Worm (Caenorhabditis elegans) whole organism, L2 larva: ENCODE results near the gene srz-20.

Experiments
- C34F6.9 ChIP-seq: fragments of 150-350 bp; optimal IDR thresholded peaks from 2 replicates; lab custom pipeline; 2014; ENCODE audit warnings: missing biosample characterization, missing genetic modification characterization
- F13H6.1 ChIP-seq: sonication (generic microtip); optimal IDR thresholded peaks from 2 replicates; lab custom pipeline; 2016; ENCODE audit warnings: missing genetic modification characterization, missing compliant biosample characterization
- R02D3.7 ChIP-seq: fragments of 150-350 bp; optimal IDR thresholded peaks from 2 replicates; lab custom pipeline; 2014; ENCODE audit warnings: missing biosample characterization, missing genetic modification characterization
- Y55F3AM.14 ChIP-seq: fragments of 200-800 bp; sonication (Bioruptor generic); optimal IDR thresholded peaks from 2 replicates; lab custom pipeline; 2018; ENCODE audit warnings: mild to moderate bottlenecking, missing genetic modification characterization, missing compliant biosample characterization
- ZK546.5 ChIP-seq: sonication (generic microtip); optimal IDR thresholded peaks from 2 replicates; lab custom pipeline; 2017; ENCODE audit warnings: missing biosample characterization, missing genetic modification characterization
- alr-1 ChIP-seq: fragments of 150-350 bp; optimal IDR thresholded peaks from 2 replicates; lab custom pipeline; 2014; ENCODE audit warnings: missing biosample characterization, missing genetic modification characterization
- aly-2 ChIP-seq: fragments of 150-350 bp; optimal IDR thresholded peaks from 2 replicates; lab custom pipeline; 2014; ENCODE audit warnings: missing biosample characterization, missing genetic modification characterization
- ama-1 ChIP-seq: fragments of 150-350 bp; optimal IDR thresholded peaks from 2 replicates; lab custom pipeline; 2018; ENCODE audit warnings: inconsistent platforms
- blmp-1 ChIP-seq: sonication (generic microtip); optimal IDR thresholded peaks from 2 replicates; lab custom pipeline; 2017; ENCODE audit warnings: missing genetic modification characterization, mild to moderate bottlenecking, missing compliant biosample characterization, antibody characterized with exemption, moderate library complexity; ENCODE audit not compliant: insufficient read depth
- ceh-16 ChIP-seq: fragments of 150-350 bp; optimal IDR thresholded peaks from 2 replicates; lab custom pipeline; 2014; ENCODE audit warnings: missing biosample characterization, missing genetic modification characterization
- ceh-82 ChIP-seq: fragments of 150-350 bp; optimal IDR thresholded peaks from 2 replicates; lab custom pipeline; 2014; ENCODE audit warnings: missing biosample characterization, missing genetic modification characterization
- crh-2 ChIP-seq: sonication (generic microtip); optimal IDR thresholded peaks from 2 replicates; lab custom pipeline; 2017; ENCODE audit warnings: missing biosample characterization, missing genetic modification characterization
- dmd-4 ChIP-seq: sonication (generic microtip); optimal IDR thresholded peaks from 2 replicates; lab custom pipeline; 2017; ENCODE audit warnings: missing biosample characterization, missing genetic modification characterization
- egl-27 ChIP-seq: sonication (generic microtip); optimal IDR thresholded peaks from 3 replicates; lab custom pipeline; 2017; ENCODE audit warnings: missing biosample characterization, missing genetic modification reagents, missing genetic modification characterization
- elt-1 ChIP-seq: fragments of 150-350 bp; optimal IDR thresholded peaks from 2 replicates; lab custom pipeline; 2014; ENCODE audit warnings: missing biosample characterization, missing genetic modification characterization
- elt-3 ChIP-seq: sonication (generic microtip); optimal IDR thresholded peaks from 2 replicates; lab custom pipeline; 2017; ENCODE audit warnings: missing biosample characterization, missing genetic modification characterization
- fos-1 ChIP-seq: fragments of 150-350 bp; optimal IDR thresholded peaks from 2 replicates; lab custom pipeline; 2014; ENCODE audit warnings: missing biosample characterization, missing genetic modification characterization
- gmeb-1 ChIP-seq: fragments of 150-350 bp; optimal IDR thresholded peaks from 2 replicates; lab custom pipeline; 2014; ENCODE audit warnings: missing biosample characterization, missing genetic modification characterization
- lin-39 ChIP-seq: fragments of 150-350 bp; optimal IDR thresholded peaks from 2 replicates; lab custom pipeline; 2014; ENCODE audit warnings: missing biosample characterization, missing genetic modification reagents, missing genetic modification characterization
- lsy-2 ChIP-seq, 2 experiments: fragments of 150-350 bp in 1 of 2; sonication (generic microtip) in 1 of 2; optimal IDR thresholded peaks; 2 replicates each; lab custom pipeline; 2014 to 2017; ENCODE audit warnings: missing biosample characterization in 2 of 2, missing genetic modification characterization in 2 of 2
- mab-5 ChIP-seq: fragments of 150-350 bp; optimal IDR thresholded peaks from 2 replicates; lab custom pipeline; 2014; ENCODE audit warnings: missing biosample characterization, missing genetic modification characterization
- mbf-1 ChIP-seq: sonication (generic microtip); optimal IDR thresholded peaks from 2 replicates; lab custom pipeline; 2017; ENCODE audit warnings: missing biosample characterization, missing genetic modification characterization
- nhr-10 ChIP-seq: sonication (generic microtip); optimal IDR thresholded peaks from 2 replicates; lab custom pipeline; 2017; ENCODE audit warnings: missing biosample characterization, missing genetic modification characterization
- nhr-11 ChIP-seq: fragments of 150-350 bp; optimal IDR thresholded peaks from 2 replicates; lab custom pipeline; 2014; ENCODE audit warnings: missing biosample characterization, missing genetic modification characterization
- nhr-12 ChIP-seq: fragments of 150-350 bp; optimal IDR thresholded peaks from 2 replicates; lab custom pipeline; 2014; ENCODE audit warnings: missing biosample characterization, missing genetic modification characterization
- nhr-129 ChIP-seq: fragments of 150-350 bp; optimal IDR thresholded peaks from 2 replicates; lab custom pipeline; 2014; ENCODE audit warnings: missing biosample characterization, missing genetic modification characterization
- nhr-21 ChIP-seq: fragments of 150-350 bp; optimal IDR thresholded peaks from 2 replicates; lab custom pipeline; 2014; ENCODE audit warnings: missing biosample characterization, missing genetic modification characterization
- nhr-23 ChIP-seq: fragments of 150-350 bp; optimal IDR thresholded peaks from 2 replicates; lab custom pipeline; 2014; ENCODE audit warnings: missing biosample characterization, missing genetic modification reagents, missing genetic modification characterization
- nhr-25 ChIP-seq: fragments of 150-350 bp; sonication (generic microtip); optimal IDR thresholded peaks from 3 replicates; lab custom pipeline; 2014; ENCODE audit warnings: missing biosample characterization, missing genetic modification characterization
- nhr-6 ChIP-seq: fragments of 150-350 bp; optimal IDR thresholded peaks from 2 replicates; lab custom pipeline; 2014; ENCODE audit warnings: missing biosample characterization, missing genetic modification characterization
- nhr-77 ChIP-seq: fragments of 150-350 bp; optimal IDR thresholded peaks from 2 replicates; lab custom pipeline; 2014; ENCODE audit warnings: missing biosample characterization, missing genetic modification characterization
- sem-4 ChIP-seq: fragments of 150-350 bp; optimal IDR thresholded peaks from 2 replicates; lab custom pipeline; 2014; ENCODE audit warnings: missing biosample characterization, missing genetic modification reagents, missing genetic modification characterization
- skn-1 ChIP-seq: sonication (generic microtip); optimal IDR thresholded peaks from 2 replicates; lab custom pipeline; 2017; ENCODE audit warnings: missing biosample characterization, missing genetic modification characterization
- sma-3 ChIP-seq: sonication (generic microtip); optimal IDR thresholded peaks from 2 replicates; lab custom pipeline; 2016; ENCODE audit warnings: missing genetic modification reagents, missing genetic modification characterization, missing compliant biosample characterization
- sma-9 ChIP-seq, 2 experiments: fragments of 150-350 bp in 1 of 2; sonication (generic microtip) in 1 of 2; optimal IDR thresholded peaks; 2 replicates each; lab custom pipeline; 2014 to 2016; ENCODE audit warnings: missing genetic modification characterization in 2 of 2, mild to moderate bottlenecking in 1 of 2, missing biosample characterization in 1 of 2, missing compliant biosample characterization in 1 of 2, missing genetic modification reagents in 1 of 2, moderate library complexity in 1 of 2
- unc-39 ChIP-seq: fragments of 150-350 bp; optimal IDR thresholded peaks from 2 replicates; lab custom pipeline; 2014; ENCODE audit warnings: missing biosample characterization, missing genetic modification characterization
- unc-55 ChIP-seq: fragments of 150-350 bp; sonication (generic microtip); optimal IDR thresholded peaks from 3 replicates; lab custom pipeline; 2014; ENCODE audit warnings: missing biosample characterization, missing genetic modification reagents, missing genetic modification characterization
- unc-62 ChIP-seq: fragments of 150-350 bp; optimal IDR thresholded peaks from 2 replicates; lab custom pipeline; 2014; ENCODE audit warnings: missing biosample characterization, missing genetic modification reagents, missing genetic modification characterization
- zag-1 ChIP-seq: fragments of 150-350 bp; optimal IDR thresholded peaks from 2 replicates; lab custom pipeline; 2014; ENCODE audit warnings: missing biosample characterization, missing genetic modification characterization
- ztf-11 ChIP-seq: sonication (generic microtip); optimal IDR thresholded peaks from 2 replicates; lab custom pipeline; 2017; ENCODE audit warnings: missing biosample characterization, missing genetic modification characterization
- ztf-4 ChIP-seq: fragments of 150-350 bp; optimal IDR thresholded peaks from 2 replicates; lab custom pipeline; 2014; ENCODE audit warnings: missing biosample characterization, missing genetic modification characterization

srz-20 gene

ce11 chrIV:3874417-3874816 is 41.0 kb upstream of the srz-20 start:
- TF ChIP-seq lsy-2 (tag; optimal IDR thresholded peaks at IDR 0.05; lab: Kevin White, UChicago), result peak in 1 of 2 experiments; percentile 51
- peak; percentile 45 for TF ChIP-seq nhr-129 (tag; lab: Kevin White, UChicago)
- TF ChIP-seq F13H6.1 (tag; lab: Kevin White, UChicago), result peak; percentile 10
- TF ChIP-seq C34F6.9 (tag; lab: Kevin White, UChicago), result peak; percentile 41
- TF ChIP-seq unc-55 (GFP tag; lab: Kevin White, UChicago), result peak; percentile 28
- TF ChIP-seq crh-2 (tag; lab: Kevin White, UChicago), result peak; percentile 40
- peak; percentile 65 for TF ChIP-seq fos-1 (tag; lab: Kevin White, UChicago)
- peak; percentile 19 for TF ChIP-seq nhr-25 (tag; lab: Kevin White, UChicago)
- no peak for TF ChIP-seq elt-3 (tag; lab: Kevin White, UChicago)
- TF ChIP-seq sma-9 (GFP tag; optimal IDR thresholded peaks at IDR 0.05; lab: Kevin White, UChicago), result peak; percentile 26
- TF ChIP-seq sma-9 (tag; optimal IDR thresholded peaks at IDR 0.05; lab: Kevin White, UChicago), result no peak
- peak; percentile 30 for TF ChIP-seq nhr-10
- no peak for TF ChIP-seq nhr-23
- no peak for TF ChIP-seq ztf-4 (tag; lab: Kevin White, UChicago)
- no peak for TF ChIP-seq R02D3.7 (tag; lab: Kevin White, UChicago)
- peak; percentile 95 for TF ChIP-seq ama-1 (lab: Kevin White, UChicago)

- TF ChIP-seq C34F6.9 (tag; lab: Kevin White, UChicago), result peak; percentile 59
- TF ChIP-seq sem-4 (tag; lab: Kevin White, UChicago), result peak; percentile 45
- TF ChIP-seq fos-1 (tag; lab: Kevin White, UChicago), result peak; percentile 82
- no peak for TF ChIP-seq ZK546.5 (tag; lab: Kevin White, UChicago)
- no peak for TF ChIP-seq nhr-6 (tag; lab: Kevin White, UChicago)
- peak; percentile 47 for TF ChIP-seq nhr-129 (tag; lab: Kevin White, UChicago)
- peak; percentile 21 for TF ChIP-seq egl-27 (tag; lab: Kevin White, UChicago)
- peak; percentile 41 for TF ChIP-seq Y55F3AM.14 (GFP tag; lab: Kevin White, UChicago)
- peak; percentile 75 for TF ChIP-seq unc-55 (GFP tag; lab: Kevin White, UChicago)
- TF ChIP-seq ztf-4 (tag; lab: Kevin White, UChicago), result no peak
- peak; percentile 73 for TF ChIP-seq sma-9 (GFP tag; optimal IDR thresholded peaks at IDR 0.05; lab: Kevin White, UChicago)
- TF ChIP-seq sma-9 (tag; optimal IDR thresholded peaks at IDR 0.05; lab: Kevin White, UChicago), result no peak
- no peak for TF ChIP-seq skn-1 (tag; lab: Kevin White, UChicago)
- TF ChIP-seq dmd-4 (tag; lab: Kevin White, UChicago), result no peak
- TF ChIP-seq F13H6.1 (tag; lab: Kevin White, UChicago), result peak; percentile 33
- no peak for TF ChIP-seq lsy-2 (tag; optimal IDR thresholded peaks at IDR 0.05; lab: Kevin White, UChicago)
- no peak for TF ChIP-seq nhr-11 (tag; lab: Kevin White, UChicago)
- no peak for TF ChIP-seq zag-1 (tag; lab: Kevin White, UChicago)
- no peak for TF ChIP-seq R02D3.7 (tag; lab: Kevin White, UChicago)
- no peak for TF ChIP-seq ceh-16
- TF ChIP-seq ceh-82, result no peak
- no peak for TF ChIP-seq ztf-11
- TF ChIP-seq mbf-1 (tag; lab: Kevin White, UChicago), result no peak
- no peak for TF ChIP-seq nhr-25 (tag; lab: Kevin White, UChicago)
- TF ChIP-seq nhr-23, result no peak
- no peak for TF ChIP-seq blmp-1 (tag; lab: Kevin White, UChicago)
- TF ChIP-seq nhr-21 (tag; lab: Kevin White, UChicago), result no peak
- no peak for TF ChIP-seq unc-62
- no peak for TF ChIP-seq elt-1 (tag; lab: Kevin White, UChicago)
- no peak for TF ChIP-seq lin-39 (tag; lab: Kevin White, UChicago)
- no peak for TF ChIP-seq unc-39 (tag; lab: Kevin White, UChicago)
- no peak for TF ChIP-seq nhr-10
- no peak for TF ChIP-seq gmeb-1
- TF ChIP-seq mab-5 (tag; lab: Kevin White, UChicago), result peak; percentile 85
- peak; percentile 42 for TF ChIP-seq sma-3 (GFP tag; lab: Kevin White, UChicago)
- no peak for TF ChIP-seq aly-2
- no peak for TF ChIP-seq alr-1 (tag; lab: Kevin White, UChicago)
- TF ChIP-seq nhr-77 (tag; lab: Kevin White, UChicago), result no peak
- peak; percentile 31 for TF ChIP-seq crh-2 (tag; lab: Kevin White, UChicago)
- no peak for TF ChIP-seq nhr-12 (tag; lab: Kevin White, UChicago)
- TF ChIP-seq elt-3 (tag; lab: Kevin White, UChicago), result no peak
- TF ChIP-seq ama-1 (lab: Kevin White, UChicago), result no peak
Observed at ce11 chrIV:3875260-3875659, 40.1 kb upstream of the srz-20 start.
